Worm (Caenorhabditis elegans): ENCODE results near the gene C06C3.10.

ce11 chrII:9333714-9334113 lies 43.3 kb downstream of the C06C3.10 start, which contains the start of gene scp-1:
- TF ChIP-seq ztf-11 (tag; optimal IDR thresholded peaks at IDR 0.05), result no peak
- TF ChIP-seq aly-2 (tag; optimal IDR thresholded peaks at IDR 0.05), result no peak
- no peak for TF ChIP-seq ztf-1 (GFP tag; conservative IDR thresholded peaks at IDR 0.05)
- TF ChIP-seq alr-1 (tag; optimal IDR thresholded peaks at IDR 0.05), result no peak
- TF ChIP-seq lin-39 (tag; optimal IDR thresholded peaks at IDR 0.05), result no peak
- no peak for TF ChIP-seq skn-1 (tag; optimal IDR thresholded peaks at IDR 0.05)
- TF ChIP-seq nhr-12 (tag; optimal IDR thresholded peaks at IDR 0.05), result no peak
- TF ChIP-seq ama-1 (optimal IDR thresholded peaks at IDR 0.05), result no peak
- no peak for TF ChIP-seq Y55F3AM.14 (GFP tag; optimal IDR thresholded peaks at IDR 0.05)
- no peak for TF ChIP-seq ztf-4 (tag; optimal IDR thresholded peaks at IDR 0.05)
- TF ChIP-seq gmeb-1 (tag; optimal IDR thresholded peaks at IDR 0.05), result no peak
- TF ChIP-seq elt-3 (tag; optimal IDR thresholded peaks at IDR 0.05), result no peak
- no peak for TF ChIP-seq R02D3.7 (tag; optimal IDR thresholded peaks at IDR 0.05)
